Worm (Caenorhabditis elegans): ENCODE measurements around the gene srlf-33.

The srlf-33 gene

DNA sequence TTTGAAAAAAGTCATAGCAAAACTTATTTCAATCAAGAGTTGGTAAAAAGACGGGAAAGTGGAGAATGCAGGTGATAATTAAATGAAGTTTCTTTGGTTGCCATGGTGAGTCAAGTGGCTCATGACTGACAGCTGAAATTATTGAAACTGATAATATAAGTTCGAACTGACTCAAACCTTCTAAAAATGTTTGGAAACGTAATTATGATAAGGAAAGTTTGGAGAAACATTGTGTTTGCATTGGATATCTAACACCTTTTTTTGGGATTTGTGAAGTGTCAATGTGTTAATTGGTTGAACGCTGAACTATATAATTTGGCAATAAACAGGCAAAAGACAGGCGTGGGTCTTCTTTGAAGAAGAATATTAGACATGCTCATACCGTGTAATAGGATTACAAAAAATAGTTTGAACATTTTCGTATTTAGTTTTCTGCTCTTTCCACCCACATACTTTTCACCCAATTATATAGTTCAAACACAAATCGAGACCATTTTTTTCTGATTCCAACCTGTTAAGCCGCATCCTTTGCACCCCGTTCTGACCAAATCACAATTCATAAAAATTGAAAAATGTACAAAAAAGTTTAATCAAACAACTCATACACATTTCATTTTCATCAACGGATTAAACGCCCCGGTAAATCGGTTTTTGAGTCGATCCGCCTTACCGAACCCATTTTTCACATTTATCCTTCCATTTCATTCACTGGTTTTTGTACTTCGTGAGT, at the start of gene srlf-33, which contains the start of gene srlf-32:
TSS of gene srlf-33 (minus strand) at position 101 of the 730 bp plus-strand sequence.
TSS of gene srlf-32 (plus strand) at position 680 of the 730 bp plus-strand sequence.
- TF ChIP-seq him-1 (tag; optimal IDR thresholded peaks at IDR 0.05) (no peak), dao-5 (tag; optimal IDR thresholded peaks at IDR 0.05) (no peak), W03F9.2 (tag; optimal IDR thresholded peaks at IDR 0.05) (no peak)

DNA sequence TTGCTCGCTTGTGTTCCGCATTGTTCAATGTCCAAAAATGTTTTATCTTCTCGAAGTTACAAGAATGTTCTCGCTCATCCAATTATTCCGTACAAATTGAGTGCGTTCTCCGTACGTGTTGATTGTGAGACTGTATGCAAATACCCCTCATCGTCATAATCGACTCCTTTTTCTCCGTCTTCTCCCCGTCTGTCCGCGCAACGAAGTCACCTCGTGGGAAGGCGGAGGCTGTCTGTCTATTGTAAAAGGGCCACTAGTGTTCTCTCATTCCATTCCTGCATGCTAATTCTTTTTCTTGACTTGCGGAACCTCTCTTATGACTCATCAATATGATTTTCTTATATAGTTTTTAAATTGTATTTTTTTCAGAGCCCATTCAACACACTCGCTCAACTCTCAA, 44.9 kb upstream of the srlf-33 start, which contains the start of gene ZK829.9:
TSS of gene ZK829.9 (plus strand) at position 364 of the 400 bp plus-strand sequence.
- TF ChIP-seq him-1 (tag; optimal IDR thresholded peaks at IDR 0.05) (no peak), dao-5 (tag; optimal IDR thresholded peaks at IDR 0.05) (no peak), W03F9.2 (tag; optimal IDR thresholded peaks at IDR 0.05) (no peak)

DNA sequence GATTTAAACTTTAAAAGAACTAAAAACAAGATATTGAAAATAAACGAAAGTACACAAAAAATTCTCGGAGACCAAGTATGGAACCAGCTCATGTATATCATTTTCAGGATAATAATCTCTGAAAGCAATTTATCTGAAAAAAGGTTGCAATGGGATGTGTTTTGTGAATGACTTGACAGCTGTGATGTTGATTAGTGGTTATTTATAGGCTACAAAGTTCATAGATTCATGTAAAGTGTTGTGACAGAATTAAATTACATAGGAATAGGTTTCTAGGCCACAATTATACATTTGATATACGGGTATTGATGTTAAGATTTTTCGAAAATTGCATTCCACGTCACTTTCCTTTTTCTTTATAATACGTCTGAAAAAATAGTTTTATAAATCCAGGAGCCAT, 40.1 kb upstream of the srlf-33 start, which contains the start of gene srj-1:
TSS of gene srj-1 (minus strand) at position 101 of the 400 bp plus-strand sequence.
- no peak for TF ChIP-seq dao-5 (tag; optimal IDR thresholded peaks at IDR 0.05)
- no peak for TF ChIP-seq him-1 (tag; optimal IDR thresholded peaks at IDR 0.05)
- TF ChIP-seq W03F9.2 (tag; optimal IDR thresholded peaks at IDR 0.05): no peak

- no peak for TF ChIP-seq dao-5 (tag; optimal IDR thresholded peaks at IDR 0.05)
- no peak for TF ChIP-seq him-1 (tag; optimal IDR thresholded peaks at IDR 0.05)
- TF ChIP-seq W03F9.2 (tag; optimal IDR thresholded peaks at IDR 0.05): peak; percentile 41
These were observed 36.4 kb upstream of the srlf-33 start, which contains the start of gene ZK829.7 for ce11 chrIV:11961485-11962255. ZK829.7 (minus strand) TSS chrIV:11961535.

- TF ChIP-seq W03F9.2 (tag; optimal IDR thresholded peaks at IDR 0.05) (no peak), him-1 (tag; optimal IDR thresholded peaks at IDR 0.05) (no peak)
These were observed 34.3 kb upstream of the srlf-33 start, which contains the start of gene tgt-1 for ce11 chrIV:11959573-11959972. tgt-1 (minus strand) TSS chrIV:11959804.

- TF ChIP-seq him-1 (tag; optimal IDR thresholded peaks at IDR 0.05): no peak
These were observed 31.8 kb upstream of the srlf-33 start for ce11 chrIV:11957074-11957473.

- TF ChIP-seq dao-5 (tag; optimal IDR thresholded peaks at IDR 0.05): no peak
- TF ChIP-seq W03F9.2 (tag; optimal IDR thresholded peaks at IDR 0.05): no peak
These were observed 31.1 kb upstream of the srlf-33 start for ce11 chrIV:11956387-11956786.

- TF ChIP-seq W03F9.2 (tag; optimal IDR thresholded peaks at IDR 0.05) (no peak), him-1 (tag; optimal IDR thresholded peaks at IDR 0.05) (no peak), dao-5 (tag; optimal IDR thresholded peaks at IDR 0.05) (no peak)
These were observed 30.3 kb upstream of the srlf-33 start for ce11 chrIV:11955592-11955991.

- no peak for TF ChIP-seq him-1 (tag; optimal IDR thresholded peaks at IDR 0.05)
- TF ChIP-seq W03F9.2 (tag; optimal IDR thresholded peaks at IDR 0.05): no peak
- TF ChIP-seq dao-5 (tag; optimal IDR thresholded peaks at IDR 0.05): no peak
These were observed 27.5 kb upstream of the srlf-33 start, which contains the start of gene gdh-1 for ce11 chrIV:11952612-11953299. gdh-1 (plus strand) TSS chrIV:11953249.

- TF ChIP-seq dao-5 (tag; optimal IDR thresholded peaks at IDR 0.05) (no peak), W03F9.2 (tag; optimal IDR thresholded peaks at IDR 0.05) (no peak), him-1 (tag; optimal IDR thresholded peaks at IDR 0.05) (no peak)
These were observed 25.0 kb upstream of the srlf-33 start, which contains the start of gene tbx-36 for ce11 chrIV:11950270-11950669. tbx-36 (plus strand) TSS chrIV:11950570.

DNA sequence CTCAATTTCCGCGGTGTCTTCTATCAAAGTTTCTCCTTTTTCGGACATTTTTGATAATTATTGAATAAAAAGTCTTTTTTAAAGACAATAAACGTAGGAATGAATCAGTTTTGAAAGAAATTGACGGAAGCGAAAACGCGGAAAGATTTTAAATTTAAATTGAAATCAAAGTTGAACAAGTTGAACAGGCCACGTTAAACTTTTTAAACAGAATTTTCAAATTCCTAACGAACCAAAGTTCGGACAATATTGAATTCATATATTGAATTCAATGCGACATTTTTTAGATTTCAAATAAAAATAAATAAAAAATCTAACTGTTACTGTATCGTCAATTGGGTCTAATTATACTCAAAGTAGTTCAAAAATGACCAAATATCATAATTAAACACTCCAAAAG, 24.5 kb upstream of the srlf-33 start, which contains the start of gene hdl-1:
TSS of gene hdl-1 (minus strand) at position 101 of the 400 bp plus-strand sequence.
- TF ChIP-seq him-1 (tag; optimal IDR thresholded peaks at IDR 0.05): no peak
- TF ChIP-seq dao-5 (tag; optimal IDR thresholded peaks at IDR 0.05): no peak
- no peak for TF ChIP-seq W03F9.2 (tag; optimal IDR thresholded peaks at IDR 0.05)

DNA sequence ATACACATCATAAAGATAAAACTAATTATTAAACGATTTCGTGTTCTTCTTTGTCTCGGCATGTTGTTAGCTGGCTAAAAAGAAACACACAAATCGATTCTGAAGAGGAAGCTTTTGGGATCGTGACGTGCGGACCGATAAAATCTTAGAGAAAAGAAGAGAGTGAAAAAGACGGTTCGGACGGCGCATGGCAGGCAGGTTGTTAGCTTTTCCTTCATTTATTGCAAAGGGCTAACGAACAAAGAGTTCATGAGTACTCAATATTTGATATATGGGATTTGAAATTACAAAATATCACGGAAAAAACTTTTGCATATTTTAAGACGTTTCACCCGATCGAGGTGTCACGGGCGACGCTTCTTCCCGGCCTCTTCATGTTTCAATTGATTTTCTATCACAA, 20.4 kb upstream of the srlf-33 start, which contains the start of gene ZK829.3:
TSS of gene ZK829.3 (minus strand) at position 101 of the 400 bp plus-strand sequence.
- TF ChIP-seq him-1 (tag; optimal IDR thresholded peaks at IDR 0.05) (no peak), dao-5 (tag; optimal IDR thresholded peaks at IDR 0.05) (no peak), W03F9.2 (tag; optimal IDR thresholded peaks at IDR 0.05) (no peak)

- TF ChIP-seq him-1 (tag; optimal IDR thresholded peaks at IDR 0.05) (no peak), W03F9.2 (tag; optimal IDR thresholded peaks at IDR 0.05) (no peak), dao-5 (tag; optimal IDR thresholded peaks at IDR 0.05) (no peak)
These were observed 17.1 kb upstream of the srlf-33 start, which contains the start of gene ZK829.1 for ce11 chrIV:11942313-11942712. ZK829.1 (minus strand) TSS chrIV:11942413.
